Fruit fly (Drosophila melanogaster): ENCODE results near the gene CG7655.

CG7655 gene

dm6 chr3R:17682244-17682773 lies at the start of gene CG7655, which contains the start of gene alt (continued):
- TF ChIP-seq YL-1 (GFP tag; optimal IDR thresholded peaks at IDR 0.05): peak; percentile 61
- TF ChIP-seq Sry-δ (GFP tag; optimal IDR thresholded peaks at IDR 0.05): peak; percentile 74
- peak; percentile 64 for TF ChIP-seq NC2β (GFP tag; optimal IDR thresholded peaks at IDR 0.05)
- peak; percentile 97 for TF ChIP-seq Lhr (GFP tag; optimal IDR thresholded peaks at IDR 0.05)

- TF ChIP-seq crol (GFP tag; IDR thresholded peaks at IDR 0.05) (0 out of 2 replicates have a peak, but pooled peaks have one; percentile 42), slou (GFP tag; optimal IDR thresholded peaks at IDR 0.05) (no peak), mam (GFP tag; optimal IDR thresholded peaks at IDR 0.05) (no peak), Ets65A (GFP tag) (peak; percentile 73), CG13894 (tag; optimal IDR thresholded peaks at IDR 0.05) (peak; percentile 52), abd-A (tag; optimal IDR thresholded peaks at IDR 0.05) (peak; percentile 5), CG17328 (GFP tag; IDR thresholded peaks at IDR 0.05) (no peak), H2.0 (GFP tag; IDR thresholded peaks at IDR 0.05) (no peak), CG33213 (GFP tag; optimal IDR thresholded peaks at IDR 0.05) (no peak), chif (GFP tag; optimal IDR thresholded peaks at IDR 0.05) (no peak)
Measured at dm6 chr3R:17644019-17644418, 38.5 kb upstream of the CG7655 start.

DNA sequence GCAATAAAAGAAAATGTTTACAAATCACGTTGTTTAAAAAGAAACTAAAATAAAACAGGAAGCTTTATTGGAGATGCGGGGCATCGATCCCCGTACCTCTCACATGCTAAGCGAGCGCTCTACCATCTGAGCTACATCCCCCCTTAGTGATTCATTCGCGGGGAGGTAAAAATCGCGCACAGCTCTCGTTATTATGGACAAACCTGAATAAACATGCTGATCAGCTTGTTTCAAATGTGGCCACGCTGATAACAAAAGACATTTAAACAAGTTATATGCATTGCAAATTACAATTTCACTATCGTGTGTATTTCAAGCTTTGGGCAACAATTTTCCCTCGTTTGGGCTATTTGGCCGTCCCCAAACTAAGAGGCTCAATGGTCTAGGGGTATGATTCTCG lies 37.2 kb upstream of the CG7655 start:
- no peak for TF ChIP-seq ftz-f1 (GFP tag; optimal IDR thresholded peaks at IDR 0.05)
- no peak for TF ChIP-seq Ssrp (tag; optimal IDR thresholded peaks at IDR 0.05)
- TF ChIP-seq Eip74EF (GFP tag; optimal IDR thresholded peaks at IDR 0.05): peak in 1 of 2 experiments; percentile 13
- no peak for TF ChIP-seq fd96Cb (tag; optimal IDR thresholded peaks at IDR 0.05)
- TF ChIP-seq CG2678 (tag; optimal IDR thresholded peaks at IDR 0.05): peak; percentile 0
- no peak for TF ChIP-seq CG11723 (GFP tag; optimal IDR thresholded peaks at IDR 0.05)
- TF ChIP-seq Dp (GFP tag; optimal IDR thresholded peaks at IDR 0.05): no peak
- no peak for TF ChIP-seq CG18619 (GFP tag; optimal IDR thresholded peaks at IDR 0.05)
- TF ChIP-seq unc-4 (GFP tag; IDR thresholded peaks at IDR 0.05; ENCODE audit: partially characterized antibody): no peak
- TF ChIP-seq CG9727 (GFP tag; optimal IDR thresholded peaks at IDR 0.05): no peak
- TF ChIP-seq Ptx1 (GFP tag; IDR thresholded peaks at IDR 0.05): no peak
- no peak for TF ChIP-seq CG9932 (GFP tag; IDR thresholded peaks at IDR 0.05)
- peak; percentile 32; the same call in 1 of the 2 replicates for TF ChIP-seq CG13287 (GFP tag; IDR thresholded peaks at IDR 0.05; ENCODE audit: partially characterized antibody)
- TF ChIP-seq sens-2 (GFP tag; IDR thresholded peaks at IDR 0.05): no peak
- TF ChIP-seq pzg (GFP tag; optimal IDR thresholded peaks at IDR 0.05): no peak
- TF ChIP-seq Bgb (GFP tag; IDR thresholded peaks at IDR 0.05; ENCODE audit: partially characterized antibody): peak; percentile 61
- TF ChIP-seq ssp (GFP tag; IDR thresholded peaks at IDR 0.05): no peak
- no peak for TF ChIP-seq CG11696 (GFP tag; IDR thresholded peaks at IDR 0.05)
- no peak for TF ChIP-seq HmgZ (tag; optimal IDR thresholded peaks at IDR 0.05)
- peak; percentile 46; the same call in 1 of the 2 replicates for TF ChIP-seq ato (GFP tag; IDR thresholded peaks at IDR 0.05; ENCODE audit: partially characterized antibody)
- peak; percentile 48; the same call in 2 of the 3 replicates for TF ChIP-seq CG16813 (GFP tag; IDR thresholded peaks at IDR 0.05; ENCODE audit: partially characterized antibody)
- no peak for TF ChIP-seq CG10267 (tag; optimal IDR thresholded peaks at IDR 0.05)
- TF ChIP-seq CG12769 (tag; optimal IDR thresholded peaks at IDR 0.05): peak; percentile 40
- no peak for TF ChIP-seq CG32767 (GFP tag; IDR thresholded peaks at IDR 0.05)
- no peak for TF ChIP-seq CG17186 (GFP tag; optimal IDR thresholded peaks at IDR 0.05)
- TF ChIP-seq usp (GFP tag; optimal IDR thresholded peaks at IDR 0.05): no peak
- TF ChIP-seq knrl (GFP tag; IDR thresholded peaks at IDR 0.05; ENCODE audit: partially characterized antibody): peak; percentile 41; the same call in 2 of the 3 replicates
- TF ChIP-seq HLH4C (GFP tag; IDR thresholded peaks at IDR 0.05; ENCODE audit: partially characterized antibody): peak; percentile 59
- TF ChIP-seq chinmo (GFP tag; IDR thresholded peaks at IDR 0.05; ENCODE audit: partially characterized antibody): peak; percentile 84; the same call in 2 of the 4 replicates
- no peak for TF ChIP-seq Dfd (GFP tag; optimal IDR thresholded peaks at IDR 0.05)
- TF ChIP-seq Opbp (GFP tag; IDR thresholded peaks at IDR 0.05; ENCODE audit: partially characterized antibody): peak; percentile 67; the same call in 1 of the 3 replicates
- TF ChIP-seq exex (tag; optimal IDR thresholded peaks at IDR 0.05): peak; percentile 45
- TF ChIP-seq Mad (GFP tag; optimal IDR thresholded peaks at IDR 0.05): no peak
